Worm (Caenorhabditis elegans): ENCODE results near the gene pud-1.2.
"Not testable (repeated sequence)": the region's sequence is repeated elsewhere in the genome, so short reads cannot be mapped to it uniquely, and the experiment has no call there.

pud-1.2 gene

ce11 chrV:2336151-2336550 lies 13.8 kb upstream of the pud-1.2 start, which contains the start of gene irld-28:
TSS of gene irld-28 (minus strand) at chrV:2336251.
- TF ChIP-seq ceh-16 (tag; optimal IDR thresholded peaks at IDR 0.05) (no peak), nhr-12 (tag; optimal IDR thresholded peaks at IDR 0.05) (no peak), nhr-25 (tag; optimal IDR thresholded peaks at IDR 0.05) (no peak), zag-1 (tag; optimal IDR thresholded peaks at IDR 0.05) (no peak), nfya-1 (tag; optimal IDR thresholded peaks at IDR 0.05; ENCODE audit: insufficient read depth) (no peak), elt-1 (tag; optimal IDR thresholded peaks at IDR 0.05) (no peak), tbx-2 (tag; optimal IDR thresholded peaks at IDR 0.05) (no peak), snpc-4 (tag; optimal IDR thresholded peaks at IDR 0.05) (no peak), ZK546.5 (tag; optimal IDR thresholded peaks at IDR 0.05) (no peak), lin-39 (tag; optimal IDR thresholded peaks at IDR 0.05) (no peak), pqm-1 (tag; optimal IDR thresholded peaks at IDR 0.05) (no peak), hmg-11 (tag; optimal IDR thresholded peaks at IDR 0.05) (no peak), lin-15B (tag; optimal IDR thresholded peaks at IDR 0.05) (no peak), ceh-82 (tag; optimal IDR thresholded peaks at IDR 0.05) (no peak), ztf-4 (tag; optimal IDR thresholded peaks at IDR 0.05) (no peak), sea-2 (GFP tag; optimal IDR thresholded peaks at IDR 0.05) (no peak), ztf-11 (tag; optimal IDR thresholded peaks at IDR 0.05) (no peak), ama-1 (optimal IDR thresholded peaks at IDR 0.05) (no peak), fkh-2 (tag; optimal IDR thresholded peaks at IDR 0.05) (no peak), jun-1 (tag; optimal IDR thresholded peaks at IDR 0.05) (no peak)

ce11 chrV:2331616-2332015 lies 9.2 kb upstream of the pud-1.2 start, which contains the start of gene irld-32:
TSS of gene irld-32 (plus strand) at chrV:2331916.
- not testable (repeated sequence) for TF ChIP-seq ceh-9, ztf-11, fos-1 (tag; optimal IDR thresholded peaks at IDR 0.05)

ce11 chrV:2330129-2330528 lies 7.8 kb upstream of the pud-1.2 start, which contains the start of gene pud-1.1:
TSS of gene pud-1.1 (plus strand) at chrV:2330429.
- not testable (repeated sequence) for TF ChIP-seq ZK546.5, nhr-23, elt-2 (tag; optimal IDR thresholded peaks at IDR 0.05)

ce11 chrV:2327124-2327523 lies 4.8 kb upstream of the pud-1.2 start:
- TF ChIP-seq nfya-1 (tag; optimal IDR thresholded peaks at IDR 0.05; ENCODE audit: insufficient read depth) (peak; percentile 41), jun-1 (tag; optimal IDR thresholded peaks at IDR 0.05) (peak; percentile 58), fkh-10 (GFP tag; optimal IDR thresholded peaks at IDR 0.05) (no peak), ceh-28 (tag; optimal IDR thresholded peaks at IDR 0.05) (no peak), nhr-28 (tag; optimal IDR thresholded peaks at IDR 0.05) (no peak), egl-5 (tag; optimal IDR thresholded peaks at IDR 0.05) (no peak), elt-2 (tag; optimal IDR thresholded peaks at IDR 0.05) (peak; percentile 98), nhr-12 (tag; optimal IDR thresholded peaks at IDR 0.05) (no peak), lin-39 (tag; optimal IDR thresholded peaks at IDR 0.05) (no peak), R02D3.7 (tag; optimal IDR thresholded peaks at IDR 0.05) (no peak), pqm-1 (tag; optimal IDR thresholded peaks at IDR 0.05) (peak; percentile 99), unc-62 (GFP tag; optimal IDR thresholded peaks at IDR 0.05) (no peak), pha-4 (tag; optimal IDR thresholded peaks at IDR 0.05) (peak; percentile 30), fos-1 (tag; optimal IDR thresholded peaks at IDR 0.05) (no peak)

ce11 chrV:2326378-2326777 lies 4.0 kb upstream of the pud-1.2 start, which contains the start of gene pud-4:
TSS of gene pud-4 (plus strand) at chrV:2326678.
- TF ChIP-seq egl-27 (tag; optimal IDR thresholded peaks at IDR 0.05) (no peak), nhr-23 (tag; optimal IDR thresholded peaks at IDR 0.05) (no peak), nhr-43 (tag; optimal IDR thresholded peaks at IDR 0.05; ENCODE audit: poor library complexity, severe bottlenecking) (no peak), skn-1 (tag; optimal IDR thresholded peaks at IDR 0.05) (no peak), ama-1 (optimal IDR thresholded peaks at IDR 0.05) (no peak), pha-4 (tag; optimal IDR thresholded peaks at IDR 0.05) (no peak), tbx-2 (tag; optimal IDR thresholded peaks at IDR 0.05) (no peak), unc-39 (tag; optimal IDR thresholded peaks at IDR 0.05) (no peak), nhr-67 (tag; optimal IDR thresholded peaks at IDR 0.05) (no peak), nhr-11 (tag; optimal IDR thresholded peaks at IDR 0.05) (no peak), fkh-10 (GFP tag; optimal IDR thresholded peaks at IDR 0.05) (no peak), egl-5 (tag; optimal IDR thresholded peaks at IDR 0.05) (no peak), elt-3 (tag; optimal IDR thresholded peaks at IDR 0.05) (no peak), fkh-2 (tag; optimal IDR thresholded peaks at IDR 0.05) (no peak), jun-1 (tag; optimal IDR thresholded peaks at IDR 0.05) (no peak), nhr-25 (tag; optimal IDR thresholded peaks at IDR 0.05) (no peak), nhr-12 (tag; optimal IDR thresholded peaks at IDR 0.05) (no peak), elt-2 (tag; optimal IDR thresholded peaks at IDR 0.05) (no peak), nhr-28 (tag; optimal IDR thresholded peaks at IDR 0.05) (no peak), unc-62 (GFP tag; optimal IDR thresholded peaks at IDR 0.05) (no peak)
